Worm (Caenorhabditis elegans) whole organism, L4 larva: Measurements from ENCODE around the gene K10H10.13.
A peak's percentile ranks its signal among the peaks of the same experiment; 100 is the strongest.

Experiments used
- Y48G9A.11 ChIP-seq: fragments of 200-800 bp; sonication (Bioruptor generic); IDR thresholded peaks from 2 replicates; pipeline ENCODE4 v1.3.6; 2022; ENCODE audit warnings: missing genetic modification reagents, missing genetic modification characterization, missing compliant biosample characterization
- Y5F2A.4 ChIP-seq: fragments of 200-800 bp; sonication (Bioruptor generic); optimal IDR thresholded peaks from 2 replicates; lab custom pipeline; 2018; ENCODE audit warnings: mild to moderate bottlenecking, missing genetic modification characterization, missing compliant biosample characterization
- ZK546.5 ChIP-seq, 2 experiments: sonication (generic microtip); optimal IDR thresholded peaks; 2 replicates each; lab custom pipeline; 2017; ENCODE audit warnings: missing biosample characterization in 2 of 2, missing genetic modification characterization in 2 of 2
- ama-1 ChIP-seq: fragments of 150-350 bp; optimal IDR thresholded peaks from 2 replicates; lab custom pipeline; 2014; ENCODE audit warnings: inconsistent platforms, mixed read lengths
- arid-1 ChIP-seq: fragments of 200-800 bp; sonication (Bioruptor generic); conservative IDR thresholded peaks from 2 replicates; pipeline ENCODE4 v1.3.6; 2022; ENCODE audit warnings: missing genetic modification reagents, missing genetic modification characterization, missing compliant biosample characterization
- ceh-32 ChIP-seq: sonication (generic microtip); optimal IDR thresholded peaks from 2 replicates; lab custom pipeline; 2016; ENCODE audit warnings: mild to moderate bottlenecking, missing genetic modification characterization, missing compliant biosample characterization; ENCODE audit not compliant: poor library complexity
- ces-1 ChIP-seq: fragments of 150-350 bp; sonication (generic microtip); optimal IDR thresholded peaks from 4 replicates; lab custom pipeline; 2014; ENCODE audit warnings: missing biosample characterization, missing genetic modification reagents, missing genetic modification characterization
- cey-2 ChIP-seq: sonication (generic microtip); optimal IDR thresholded peaks from 3 replicates; lab custom pipeline; 2017; ENCODE audit warnings: missing genetic modification characterization, mild to moderate bottlenecking, missing compliant biosample characterization, antibody characterized with exemption, borderline replicate concordance; ENCODE audit not compliant: insufficient read depth
- daf-12 ChIP-seq: fragments of 150-350 bp; optimal IDR thresholded peaks from 2 replicates; lab custom pipeline; 2014; ENCODE audit warnings: missing biosample characterization, missing genetic modification reagents, missing genetic modification characterization
- daf-19 ChIP-seq: fragments of 200-800 bp; sonication (Bioruptor generic); conservative IDR thresholded peaks from 2 replicates; pipeline ENCODE4 v1.3.6; 2022; ENCODE audit warnings: missing genetic modification characterization, missing compliant biosample characterization
- dve-1 ChIP-seq: sonication (generic microtip); optimal IDR thresholded peaks from 2 replicates; lab custom pipeline; 2017; ENCODE audit warnings: antibody characterized with exemption, mild to moderate bottlenecking, missing genetic modification characterization, missing compliant biosample characterization; ENCODE audit not compliant: insufficient read depth
- fkh-10 ChIP-seq: fragments of 150-350 bp; optimal IDR thresholded peaks from 2 replicates; lab custom pipeline; 2014; ENCODE audit warnings: missing biosample characterization, missing genetic modification reagents, missing genetic modification characterization
- gei-8 ChIP-seq: fragments of 200-800 bp; sonication (Bioruptor generic); optimal IDR thresholded peaks from 2 replicates; lab custom pipeline; 2018; ENCODE audit warnings: mild to moderate bottlenecking, missing genetic modification characterization, missing compliant biosample characterization
- hlh-11 ChIP-seq: fragments of 200-800 bp; sonication (Bioruptor generic); optimal IDR thresholded peaks from 2 replicates; lab custom pipeline; 2018; ENCODE audit warnings: mild to moderate bottlenecking, missing genetic modification characterization, missing compliant biosample characterization
- hlh-30 ChIP-seq: sonication (generic microtip); optimal IDR thresholded peaks from 2 replicates; lab custom pipeline; 2017; ENCODE audit warnings: antibody characterized with exemption, mild to moderate bottlenecking, missing genetic modification characterization, missing compliant biosample characterization; ENCODE audit not compliant: insufficient read depth
- hmg-1.1 ChIP-seq: fragments of 200-800 bp; sonication (Bioruptor generic); IDR thresholded peaks from 2 replicates; pipeline ENCODE4 v1.3.6; 2022; ENCODE audit warnings: missing genetic modification reagents, missing genetic modification characterization, missing compliant biosample characterization
- lin-13 ChIP-seq: fragments of 150-350 bp; optimal IDR thresholded peaks from 2 replicates; lab custom pipeline; 2014; ENCODE audit warnings: missing biosample characterization, missing genetic modification reagents, missing genetic modification characterization
- lir-3 ChIP-seq: sonication (generic microtip); optimal IDR thresholded peaks from 2 replicates; lab custom pipeline; 2016; ENCODE audit warnings: mild to moderate bottlenecking, missing genetic modification characterization, missing compliant biosample characterization
- lsy-2 ChIP-seq, 2 experiments: fragments of 150-350 bp in 1 of 2; sonication (generic microtip) in 1 of 2; optimal IDR thresholded peaks; 2 replicates each; lab custom pipeline; 2014 to 2017; ENCODE audit warnings: missing biosample characterization in 2 of 2, missing genetic modification characterization in 2 of 2
- madf-9 ChIP-seq: fragments of 200-800 bp; sonication (Bioruptor generic); conservative IDR thresholded peaks from 2 replicates; pipeline ENCODE4 v1.3.6; 2022; ENCODE audit warnings: missing genetic modification reagents, missing genetic modification characterization, missing compliant biosample characterization
- mdl-1 ChIP-seq, 2 experiments: fragments of 150-350 bp in 1 of 2; sonication (generic microtip) in 1 of 2; optimal IDR thresholded peaks; 2 replicates each; lab custom pipeline; 2014 to 2017; ENCODE audit warnings: missing biosample characterization in 2 of 2, missing genetic modification characterization in 2 of 2
- mdt-29 ChIP-seq: fragments of 200-800 bp; sonication (Bioruptor generic); IDR thresholded peaks from 2 replicates; pipeline ENCODE4 v1.3.6; 2022; ENCODE audit warnings: missing genetic modification reagents, missing genetic modification characterization, missing compliant biosample characterization
- mes-2 ChIP-seq: sonication (generic microtip); optimal IDR thresholded peaks from 2 replicates; lab custom pipeline; 2016; ENCODE audit warnings: missing genotype, mild to moderate bottlenecking, missing genetic modification characterization, missing compliant biosample characterization; ENCODE audit not compliant: poor library complexity, severe bottlenecking
- nhr-10 ChIP-seq: fragments of 150-350 bp; optimal IDR thresholded peaks from 2 replicates; lab custom pipeline; 2014; ENCODE audit warnings: missing biosample characterization, missing genetic modification characterization
- nhr-28 ChIP-seq: fragments of 150-350 bp; optimal IDR thresholded peaks from 2 replicates; lab custom pipeline; 2014; ENCODE audit warnings: missing biosample characterization, missing genetic modification characterization
- nhr-42 ChIP-seq: fragments of 200-800 bp; sonication (Bioruptor generic); IDR thresholded peaks from 2 replicates; pipeline ENCODE4 v1.3.6; 2022; ENCODE audit warnings: missing genetic modification characterization, missing compliant biosample characterization
- nhr-77 ChIP-seq: fragments of 150-350 bp; optimal IDR thresholded peaks from 2 replicates; lab custom pipeline; 2014; ENCODE audit warnings: missing biosample characterization, missing genetic modification characterization
- saeg-2 ChIP-seq: fragments of 200-800 bp; sonication (Bioruptor generic); IDR thresholded peaks from 2 replicates; pipeline ENCODE4 v1.3.6; 2022; ENCODE audit warnings: missing genetic modification reagents, missing genetic modification characterization, missing compliant biosample characterization
- set-16 ChIP-seq: fragments of 200-800 bp; sonication (Bioruptor generic); IDR thresholded peaks from 2 replicates; pipeline ENCODE4 v1.3.6; 2022; ENCODE audit warnings: missing genetic modification reagents, missing genetic modification characterization, missing compliant biosample characterization
- spr-3 ChIP-seq: fragments of 200-800 bp; sonication (Bioruptor generic); optimal IDR thresholded peaks from 2 replicates; lab custom pipeline; 2018; ENCODE audit warnings: mild to moderate bottlenecking, missing genetic modification characterization, missing compliant biosample characterization
- tra-1 ChIP-seq: fragments of 200-800 bp; sonication (Bioruptor generic); IDR thresholded peaks from 2 replicates; pipeline ENCODE4 v1.3.6; 2022; ENCODE audit warnings: missing genetic modification reagents, missing genetic modification characterization, missing compliant biosample characterization
- unc-62 ChIP-seq, 3 experiments: fragments of 150-350 bp in 1 of 3; sonication (generic microtip); optimal IDR thresholded peaks in 2 of 3; peaks in 1 of 3; 1 replicate in 1 of 3; 2 replicates in 2 of 3; lab custom pipeline; 2014 to 2017; ENCODE audit warnings: missing biosample characterization in 3 of 3, missing genetic modification characterization in 3 of 3, missing genetic modification reagents in 3 of 3, missing genotype in 1 of 3
- zfp-3 ChIP-seq: fragments of 200-800 bp; sonication (Bioruptor generic); conservative IDR thresholded peaks from 2 replicates; pipeline ENCODE4 v1.3.6; 2022; ENCODE audit warnings: missing genetic modification reagents, missing genetic modification characterization, missing compliant biosample characterization
- zip-11 ChIP-seq: fragments of 200-800 bp; sonication (Bioruptor generic); IDR thresholded peaks from 2 replicates; pipeline ENCODE4 v1.3.6; 2022; ENCODE audit warnings: missing genetic modification characterization, missing compliant biosample characterization
- ztf-11 ChIP-seq: fragments of 150-350 bp; optimal IDR thresholded peaks from 2 replicates; lab custom pipeline; 2014; ENCODE audit warnings: missing biosample characterization, missing genetic modification characterization

Gene K10H10.13

ce11 chrII:14488661-14489060 is 22.4 kb downstream of the K10H10.13 start, which contains the start of gene usp-14 (continued):
- TF ChIP-seq gei-8 (GFP tag; lab: Kevin White, UChicago) (no peak), nhr-10 (tag; lab: Kevin White, UChicago) (no peak), hlh-30 (tag; lab: Kevin White, UChicago) (peak; percentile 18), lin-13 (GFP tag; lab: Kevin White, UChicago) (no peak), hlh-11 (peak; percentile 57), set-16 (GFP tag; lab: Robert Waterston, UW) (no peak), lsy-2 (tag; optimal IDR thresholded peaks at IDR 0.05; lab: Kevin White, UChicago) (peak in 1 of 2 experiments; percentile 79), zfp-3 (GFP tag; lab: Robert Waterston, UW) (0 out of 2 replicates have a peak, but pooled peaks have one; percentile 23), mdt-29 (GFP tag; lab: Robert Waterston, UW) (no peak), mes-2 (tag; lab: Kevin White, UChicago) (peak; percentile 81), tra-1 (no peak), zip-11 (GFP tag; lab: Robert Waterston, UW) (no peak), Y48G9A.11 (GFP tag; lab: Robert Waterston, UW) (no peak), madf-9 (GFP tag; lab: Robert Waterston, UW) (no peak), ama-1 (lab: Kevin White, UChicago) (no peak), mdl-1 (tag; optimal IDR thresholded peaks at IDR 0.05; lab: Kevin White, UChicago) (no peak), ZK546.5 (tag; optimal IDR thresholded peaks at IDR 0.05; lab: Kevin White, UChicago) (no peak), saeg-2 (GFP tag; lab: Robert Waterston, UW) (no peak), lir-3 (tag; lab: Kevin White, UChicago) (no peak), fkh-10 (peak; percentile 21), hmg-1.1 (GFP tag; lab: Robert Waterston, UW) (peak; percentile 55; the same call in 1 of the 2 replicates), nhr-42 (GFP tag; lab: Robert Waterston, UW) (peak; percentile 80), arid-1 (GFP tag; lab: Robert Waterston, UW) (no peak), nhr-77 (peak; percentile 60), daf-12 (tag; lab: Kevin White, UChicago) (no peak), spr-3 (GFP tag; lab: Kevin White, UChicago) (no peak), ces-1 (no peak), cey-2 (tag; lab: Kevin White, UChicago) (no peak), daf-19 (no peak), ceh-32 (tag; lab: Kevin White, UChicago) (no peak)

- no peak for TF ChIP-seq nhr-10 (tag; lab: Kevin White, UChicago)
- TF ChIP-seq unc-62 (GFP tag; optimal IDR thresholded peaks at IDR 0.05 in 1 of 2; lab: Kevin White, UChicago) = peak in 1 of 2 experiments; percentile 91
- TF ChIP-seq unc-62 (tag; optimal IDR thresholded peaks at IDR 0.05; lab: Kevin White, UChicago) = no peak
- TF ChIP-seq, all 104 proteins: peak for 1
Measured at ce11 chrII:14483813-14484212, 27.3 kb downstream of the K10H10.13 start.

ce11 chrII:14480772-14481171 is 30.3 kb downstream of the K10H10.13 start:
- TF ChIP-seq dve-1 (tag; lab: Kevin White, UChicago) (no peak), ztf-11 (tag; lab: Kevin White, UChicago) (no peak), nhr-28 (peak; percentile 17), Y5F2A.4 (GFP tag; lab: Kevin White, UChicago) (no peak)
